Worm (Caenorhabditis elegans) whole organism, L4 larva: ENCODE results near the gene srh-246.

Source experiments
- D1046.2 ChIP-seq: fragments of 200-800 bp; sonication (Bioruptor generic); IDR thresholded peaks from 2 replicates; pipeline ENCODE4 v1.3.6; 2022; ENCODE audit warnings: missing genetic modification characterization, missing compliant biosample characterization
- F26F4.8 ChIP-seq: fragments of 200-800 bp; sonication (Bioruptor generic); conservative IDR thresholded peaks from 2 replicates; pipeline ENCODE4 v1.3.6; 2022; ENCODE audit warnings: missing genetic modification characterization, missing compliant biosample characterization
- F44E2.7 ChIP-seq: fragments of 200-800 bp; sonication (Bioruptor generic); IDR thresholded peaks from 2 replicates; pipeline ENCODE4 v2.1.2; 2022; ENCODE audit warnings: missing genetic modification characterization, missing compliant biosample characterization
- Y48G9A.11 ChIP-seq: fragments of 200-800 bp; sonication (Bioruptor generic); IDR thresholded peaks from 2 replicates; pipeline ENCODE4 v1.3.6; 2022; ENCODE audit warnings: missing genetic modification reagents, missing genetic modification characterization, missing compliant biosample characterization
- Y5F2A.4 ChIP-seq: fragments of 200-800 bp; sonication (Bioruptor generic); optimal IDR thresholded peaks from 2 replicates; lab custom pipeline; 2018; ENCODE audit warnings: mild to moderate bottlenecking, missing genetic modification characterization, missing compliant biosample characterization
- Y75B8A.6 ChIP-seq: fragments of 200-800 bp; sonication (Bioruptor generic); IDR thresholded peaks from 2 replicates; pipeline ENCODE4 v1.3.6; 2022; ENCODE audit warnings: missing genetic modification reagents, missing genetic modification characterization, missing compliant biosample characterization
- ZK337.2 ChIP-seq: fragments of 200-800 bp; sonication (Bioruptor generic); IDR thresholded peaks from 2 replicates; pipeline ENCODE4 v1.3.6; 2022; ENCODE audit warnings: missing genetic modification reagents, missing genetic modification characterization, missing compliant biosample characterization
- ZK546.5 ChIP-seq, 2 experiments: sonication (generic microtip); optimal IDR thresholded peaks; 2 replicates each; lab custom pipeline; 2017; ENCODE audit warnings: missing biosample characterization in 2 of 2, missing genetic modification characterization in 2 of 2
- aha-1 ChIP-seq: fragments of 150-350 bp; peaks from one replicate; lab custom pipeline; 2014; ENCODE audit warnings: missing biosample characterization, missing genetic modification characterization
- ama-1 ChIP-seq: fragments of 150-350 bp; optimal IDR thresholded peaks from 2 replicates; lab custom pipeline; 2014; ENCODE audit warnings: inconsistent platforms, mixed read lengths
- attf-4 ChIP-seq: sonication (generic microtip); optimal IDR thresholded peaks from 3 replicates; lab custom pipeline; 2017; ENCODE audit warnings: missing biosample characterization, missing genetic modification characterization
- ceh-20 ChIP-seq: fragments of 200-800 bp; sonication (Bioruptor generic); IDR thresholded peaks from 2 replicates; pipeline ENCODE4 v1.3.6; 2022; ENCODE audit warnings: missing genetic modification reagents, missing genetic modification characterization, missing compliant biosample characterization
- ceh-28 ChIP-seq: fragments of 150-350 bp; optimal IDR thresholded peaks from 2 replicates; lab custom pipeline; 2014; ENCODE audit warnings: missing biosample characterization, missing genetic modification reagents, missing genetic modification characterization
- ceh-32 ChIP-seq: sonication (generic microtip); optimal IDR thresholded peaks from 2 replicates; lab custom pipeline; 2016; ENCODE audit warnings: mild to moderate bottlenecking, missing genetic modification characterization, missing compliant biosample characterization; ENCODE audit not compliant: poor library complexity
- ceh-82 ChIP-seq: sonication (generic microtip); optimal IDR thresholded peaks from 2 replicates; lab custom pipeline; 2017; ENCODE audit warnings: missing biosample characterization, missing genetic modification characterization
- cey-2 ChIP-seq: sonication (generic microtip); optimal IDR thresholded peaks from 3 replicates; lab custom pipeline; 2017; ENCODE audit warnings: missing genetic modification characterization, mild to moderate bottlenecking, missing compliant biosample characterization, antibody characterized with exemption, borderline replicate concordance; ENCODE audit not compliant: insufficient read depth
- ctbp-1 ChIP-seq: fragments of 200-800 bp; sonication (Bioruptor generic); IDR thresholded peaks from 2 replicates; pipeline ENCODE4 v1.3.6; 2022; ENCODE audit warnings: missing genetic modification reagents, missing genetic modification characterization, missing compliant biosample characterization
- daf-19 ChIP-seq: fragments of 200-800 bp; sonication (Bioruptor generic); conservative IDR thresholded peaks from 2 replicates; pipeline ENCODE4 v1.3.6; 2022; ENCODE audit warnings: missing genetic modification characterization, missing compliant biosample characterization
- daf-8 ChIP-seq: fragments of 200-800 bp; sonication (Bioruptor generic); IDR thresholded peaks from 2 replicates; pipeline ENCODE4 v1.3.6; 2022; ENCODE audit warnings: missing genetic modification characterization, missing compliant biosample characterization
- duxl-1 ChIP-seq: sonication (generic microtip); optimal IDR thresholded peaks from 2 replicates; lab custom pipeline; 2016; ENCODE audit warnings: mild to moderate bottlenecking, missing genetic modification characterization, moderate library complexity, missing compliant biosample characterization; ENCODE audit not compliant: poor library complexity
- egl-27 ChIP-seq: sonication (generic microtip); optimal IDR thresholded peaks from 3 replicates; lab custom pipeline; 2017; ENCODE audit warnings: missing biosample characterization, missing genetic modification reagents, missing genetic modification characterization
- egl-43 ChIP-seq: fragments of 200-800 bp; sonication (Bioruptor generic); IDR thresholded peaks from 2 replicates; pipeline ENCODE4 v1.3.6; 2022; ENCODE audit warnings: missing genetic modification reagents, missing genetic modification characterization, missing compliant biosample characterization
- fkh-10 ChIP-seq: fragments of 150-350 bp; optimal IDR thresholded peaks from 2 replicates; lab custom pipeline; 2014; ENCODE audit warnings: missing biosample characterization, missing genetic modification reagents, missing genetic modification characterization
- hlh-30 ChIP-seq: sonication (generic microtip); optimal IDR thresholded peaks from 2 replicates; lab custom pipeline; 2017; ENCODE audit warnings: antibody characterized with exemption, mild to moderate bottlenecking, missing genetic modification characterization, missing compliant biosample characterization; ENCODE audit not compliant: insufficient read depth
- jun-1 ChIP-seq: fragments of 150-350 bp; optimal IDR thresholded peaks from 2 replicates; lab custom pipeline; 2014; ENCODE audit warnings: missing biosample characterization, missing genetic modification reagents, missing genetic modification characterization
- lin-1 ChIP-seq: fragments of 200-800 bp; sonication (Bioruptor generic); IDR thresholded peaks from 2 replicates; pipeline ENCODE4 v1.3.6; 2022; ENCODE audit warnings: missing genetic modification reagents, missing genetic modification characterization, missing compliant biosample characterization
- lin-29 ChIP-seq: fragments of 200-800 bp; sonication (Bioruptor generic); IDR thresholded peaks from 2 replicates; pipeline ENCODE4 v1.3.6; 2022; ENCODE audit warnings: missing genetic modification reagents, missing genetic modification characterization, missing compliant biosample characterization
- lin-39 ChIP-seq: fragments of 150-350 bp; optimal IDR thresholded peaks from 2 replicates; lab custom pipeline; 2014; ENCODE audit warnings: missing biosample characterization, missing genetic modification reagents, missing genetic modification characterization
- madf-5 ChIP-seq, 2 experiments: fragments of 200-800 bp; sonication (Bioruptor generic); IDR thresholded peaks; 2 replicates each; pipeline ENCODE4 v1.3.6; 2022; ENCODE audit warnings: missing compliant biosample characterization in 2 of 2, missing genetic modification characterization in 2 of 2
- madf-9 ChIP-seq: fragments of 200-800 bp; sonication (Bioruptor generic); conservative IDR thresholded peaks from 2 replicates; pipeline ENCODE4 v1.3.6; 2022; ENCODE audit warnings: missing genetic modification reagents, missing genetic modification characterization, missing compliant biosample characterization
- mdl-1 ChIP-seq, 2 experiments: fragments of 150-350 bp in 1 of 2; sonication (generic microtip) in 1 of 2; optimal IDR thresholded peaks; 2 replicates each; lab custom pipeline; 2014 to 2017; ENCODE audit warnings: missing biosample characterization in 2 of 2, missing genetic modification characterization in 2 of 2
- mxl-2 ChIP-seq: fragments of 200-800 bp; sonication (Bioruptor generic); conservative IDR thresholded peaks from 2 replicates; pipeline ENCODE4 v1.3.6; 2022; ENCODE audit warnings: missing genetic modification reagents, missing genetic modification characterization, missing compliant biosample characterization
- mxl-3 ChIP-seq: fragments of 200-800 bp; sonication (Bioruptor generic); optimal IDR thresholded peaks from 2 replicates; lab custom pipeline; 2018; ENCODE audit warnings: mild to moderate bottlenecking, missing genetic modification characterization, missing compliant biosample characterization
- nhr-25 ChIP-seq: sonication (generic microtip); optimal IDR thresholded peaks from 2 replicates; lab custom pipeline; 2017; ENCODE audit warnings: missing genetic modification characterization, mild to moderate bottlenecking, missing compliant biosample characterization, antibody characterized with exemption, moderate library complexity, borderline replicate concordance; ENCODE audit not compliant: insufficient read depth
- nhr-28 ChIP-seq: fragments of 150-350 bp; optimal IDR thresholded peaks from 2 replicates; lab custom pipeline; 2014; ENCODE audit warnings: missing biosample characterization, missing genetic modification characterization
- nhr-41 ChIP-seq: fragments of 200-800 bp; sonication (Bioruptor generic); IDR thresholded peaks from 2 replicates; pipeline ENCODE4 v1.3.6; 2022; ENCODE audit warnings: missing genetic modification reagents, missing genetic modification characterization, missing compliant biosample characterization
- nhr-48 ChIP-seq: sonication (generic microtip); optimal IDR thresholded peaks from 2 replicates; lab custom pipeline; 2016; ENCODE audit warnings: mild to moderate bottlenecking, missing genetic modification characterization, missing compliant biosample characterization
- nhr-76 ChIP-seq: fragments of 150-350 bp; optimal IDR thresholded peaks from 2 replicates; lab custom pipeline; 2014; ENCODE audit warnings: missing biosample characterization, missing genetic modification characterization
- nhr-77 ChIP-seq: fragments of 150-350 bp; optimal IDR thresholded peaks from 2 replicates; lab custom pipeline; 2014; ENCODE audit warnings: missing biosample characterization, missing genetic modification characterization
- pha-4 ChIP-seq, 2 experiments: fragments of 150-350 bp in 1 of 2; fragments of 200-800 bp in 1 of 2; sonication (Bioruptor generic) in 1 of 2; IDR thresholded peaks in 1 of 2; optimal IDR thresholded peaks in 1 of 2; 2 replicates each; pipeline versions ENCODE4 v1.3.6 to Lab custom; 2014 to 2022; ENCODE audit warnings: missing genetic modification characterization in 2 of 2, missing genetic modification reagents in 2 of 2, missing biosample characterization in 1 of 2, missing compliant biosample characterization in 1 of 2
- php-3 ChIP-seq: fragments of 200-800 bp; sonication (Bioruptor generic); IDR thresholded peaks from 2 replicates; pipeline ENCODE4 v1.3.6; 2022; ENCODE audit warnings: missing genetic modification reagents, missing genetic modification characterization, missing compliant biosample characterization
- sdz-12 ChIP-seq: fragments of 200-800 bp; sonication (Bioruptor generic); optimal IDR thresholded peaks from 2 replicates; lab custom pipeline; 2018; ENCODE audit warnings: mild to moderate bottlenecking, missing genetic modification characterization, missing compliant biosample characterization
- snpc-1.2 ChIP-seq: fragments of 200-800 bp; sonication (Bioruptor generic); IDR thresholded peaks from 2 replicates; pipeline ENCODE4 v1.3.6; 2022; ENCODE audit warnings: missing genetic modification reagents, missing genetic modification characterization, missing compliant biosample characterization
- spr-3 ChIP-seq: fragments of 200-800 bp; sonication (Bioruptor generic); optimal IDR thresholded peaks from 2 replicates; lab custom pipeline; 2018; ENCODE audit warnings: mild to moderate bottlenecking, missing genetic modification characterization, missing compliant biosample characterization
- tag-97 ChIP-seq: fragments of 200-800 bp; sonication (Bioruptor generic); IDR thresholded peaks from 2 replicates; pipeline ENCODE4 v1.3.6; 2022; ENCODE audit warnings: missing genetic modification characterization, missing compliant biosample characterization
- tra-1 ChIP-seq: fragments of 200-800 bp; sonication (Bioruptor generic); IDR thresholded peaks from 2 replicates; pipeline ENCODE4 v1.3.6; 2022; ENCODE audit warnings: missing genetic modification reagents, missing genetic modification characterization, missing compliant biosample characterization
- unc-62 ChIP-seq, 3 experiments: fragments of 150-350 bp in 1 of 3; sonication (generic microtip); optimal IDR thresholded peaks in 2 of 3; peaks in 1 of 3; 1 replicate in 1 of 3; 2 replicates in 2 of 3; lab custom pipeline; 2014 to 2017; ENCODE audit warnings: missing biosample characterization in 3 of 3, missing genetic modification characterization in 3 of 3, missing genetic modification reagents in 3 of 3, missing genotype in 1 of 3
- vab-7 ChIP-seq: fragments of 200-800 bp; sonication (Bioruptor generic); IDR thresholded peaks from 2 replicates; pipeline ENCODE4 v1.3.6; 2022; ENCODE audit warnings: missing genetic modification reagents, missing genetic modification characterization, missing compliant biosample characterization
- zfp-2 ChIP-seq: sonication (generic microtip); optimal IDR thresholded peaks from 2 replicates; lab custom pipeline; 2016; ENCODE audit warnings: mild to moderate bottlenecking, missing genetic modification characterization, missing compliant biosample characterization
- zfp-3 ChIP-seq: fragments of 200-800 bp; sonication (Bioruptor generic); conservative IDR thresholded peaks from 2 replicates; pipeline ENCODE4 v1.3.6; 2022; ENCODE audit warnings: missing genetic modification reagents, missing genetic modification characterization, missing compliant biosample characterization

Gene srh-246

ce11 chrV:635630-636029 lies 21.9 kb downstream of the srh-246 start (continued):
- TF ChIP-seq madf-9 (GFP tag; lab: Robert Waterston, UW) (no peak), ceh-20 (GFP tag; lab: Robert Waterston, UW) (no peak), lin-39 (tag; lab: Kevin White, UChicago) (no peak), ceh-28 (tag; lab: Kevin White, UChicago) (no peak), zfp-3 (GFP tag; lab: Robert Waterston, UW) (no peak), cey-2 (no peak), fkh-10 (GFP tag; lab: Kevin White, UChicago) (no peak), tag-97 (GFP tag; lab: Robert Waterston, UW) (no peak), F26F4.8 (GFP tag; lab: Robert Waterston, UW) (no peak), aha-1 (no peak), vab-7 (no peak), spr-3 (no peak), Y5F2A.4 (GFP tag; lab: Kevin White, UChicago) (no peak), ZK546.5 (tag; optimal IDR thresholded peaks at IDR 0.05; lab: Kevin White, UChicago) (no peak), pha-4 (GFP tag; IDR thresholded peaks at IDR 0.05; lab: Robert Waterston, UW) (no peak), pha-4 (tag; optimal IDR thresholded peaks at IDR 0.05; lab: Kevin White, UChicago) (no peak), attf-4 (tag; lab: Kevin White, UChicago) (no peak), sdz-12 (GFP tag; lab: Kevin White, UChicago) (no peak), hlh-30 (tag; lab: Kevin White, UChicago) (peak; percentile 87), nhr-76 (tag; lab: Kevin White, UChicago) (no peak), lin-29 (GFP tag; lab: Robert Waterston, UW) (no peak), mxl-3 (GFP tag; lab: Kevin White, UChicago) (peak; percentile 78), ZK337.2 (GFP tag; lab: Robert Waterston, UW) (no peak), unc-62 (GFP tag; optimal IDR thresholded peaks at IDR 0.05 in 1 of 2; lab: Kevin White, UChicago) (no peak), unc-62 (tag; optimal IDR thresholded peaks at IDR 0.05; lab: Kevin White, UChicago) (no peak), php-3 (GFP tag; lab: Robert Waterston, UW) (no peak), lin-1 (no peak), nhr-28 (tag; lab: Kevin White, UChicago) (peak; percentile 98), daf-19 (GFP tag; lab: Robert Waterston, UW) (no peak), nhr-77 (tag; lab: Kevin White, UChicago) (peak; percentile 85), madf-5 (GFP tag; IDR thresholded peaks at IDR 0.05; lab: Robert Waterston, UW) (no peak), nhr-48 (tag; lab: Kevin White, UChicago) (peak; percentile 19), mxl-2 (GFP tag; lab: Robert Waterston, UW) (no peak), daf-8 (GFP tag; lab: Robert Waterston, UW) (no peak), snpc-1.2 (GFP tag; lab: Robert Waterston, UW) (no peak), Y48G9A.11 (no peak), egl-43 (GFP tag; lab: Robert Waterston, UW) (no peak), Y75B8A.6 (GFP tag; lab: Robert Waterston, UW) (no peak), ama-1 (no peak), duxl-1 (tag; lab: Kevin White, UChicago) (peak; percentile 51), zfp-2 (tag; lab: Kevin White, UChicago) (no peak), mdl-1 (tag; optimal IDR thresholded peaks at IDR 0.05; lab: Kevin White, UChicago) (peak; percentile 15 to 74), tra-1 (GFP tag; lab: Robert Waterston, UW) (no peak), ceh-32 (tag; lab: Kevin White, UChicago) (no peak), ceh-82 (tag; lab: Kevin White, UChicago) (no peak), nhr-41 (no peak), F44E2.7 (GFP tag; lab: Robert Waterston, UW) (no peak), ctbp-1 (no peak), egl-27 (tag; lab: Kevin White, UChicago) (no peak), D1046.2 (GFP tag; lab: Robert Waterston, UW) (no peak), nhr-25 (no peak), jun-1 (tag; lab: Kevin White, UChicago) (no peak)
